Fruit fly (Drosophila melanogaster) whole organism, prepupa: ENCODE data around the gene AdamTS-A.

Experiments
- Blimp-1 ChIP-seq: fragments of 200-800 bp; sonication (Bioruptor generic); optimal IDR thresholded peaks from 3 replicates; lab custom pipeline; 2017; ENCODE audit warnings: missing biosample characterization, missing genetic modification characterization, mild to moderate bottlenecking, moderate library complexity, missing genetic modification reagents
- CG10669 ChIP-seq: fragments of 200-800 bp; sonication (Bioruptor generic); optimal IDR thresholded peaks from 3 replicates; lab custom pipeline; 2018; ENCODE audit warnings: missing biosample characterization, mild to moderate bottlenecking, missing genetic modification characterization, moderate library complexity
- CG11294 ChIP-seq: fragments of 200-800 bp; sonication (Bioruptor generic); IDR thresholded peaks from 2 replicates; pipeline ENCODE4 v1.3.6; 2022; ENCODE audit warnings: missing biosample characterization, missing genetic modification characterization
- CG11762 ChIP-seq: fragments of 200-800 bp; sonication (Bioruptor generic); optimal IDR thresholded peaks from 3 replicates; lab custom pipeline; 2016; ENCODE audit warnings: missing biosample characterization, missing genetic modification characterization; ENCODE audit not compliant: insufficient read depth
- CG15336 ChIP-seq: fragments of 200-800 bp; sonication (Bioruptor generic); IDR thresholded peaks from 2 replicates; pipeline ENCODE4 v1.3.6; 2022; ENCODE audit warnings: missing biosample characterization, missing genetic modification characterization
- CG1621 ChIP-seq: fragments of 200-800 bp; sonication (Bioruptor generic); optimal IDR thresholded peaks from 3 replicates; lab custom pipeline; 2018; ENCODE audit warnings: missing biosample characterization, mild to moderate bottlenecking, missing genetic modification characterization
- CG16779 ChIP-seq: fragments of 200-800 bp; sonication (Bioruptor generic); optimal IDR thresholded peaks from 3 replicates; lab custom pipeline; 2017; ENCODE audit warnings: missing biosample characterization, mild to moderate bottlenecking, missing genetic modification characterization
- CG3032 ChIP-seq: fragments of 200-800 bp; optimal IDR thresholded peaks from 2 replicates; lab custom pipeline; 2019; ENCODE audit warnings: missing biosample characterization, mild to moderate bottlenecking, missing genetic modification characterization, moderate library complexity
- CG31627 ChIP-seq: fragments of 200-800 bp; sonication (Bioruptor generic); optimal IDR thresholded peaks from 3 replicates; lab custom pipeline; 2016; ENCODE audit warnings: missing biosample characterization, missing genetic modification characterization
- CG3919 ChIP-seq: fragments of 200-800 bp; sonication (Bioruptor generic); optimal IDR thresholded peaks from 3 replicates; lab custom pipeline; 2016; ENCODE audit warnings: missing biosample characterization, missing genetic modification characterization
- CG4318 ChIP-seq: fragments of 200-800 bp; sonication (Bioruptor generic); optimal IDR thresholded peaks from 3 replicates; lab custom pipeline; 2017; ENCODE audit warnings: missing biosample characterization, mild to moderate bottlenecking, missing genetic modification characterization
- CG6163 ChIP-seq: fragments of 200-800 bp; sonication (Bioruptor generic); IDR thresholded peaks from 3 replicates; pipeline ENCODE4 v1.3.6; 2022; ENCODE audit warnings: missing biosample characterization, missing genetic modification characterization
- CG6276 ChIP-seq: fragments of 200-800 bp; sonication (Bioruptor generic); optimal IDR thresholded peaks from 2 replicates; lab custom pipeline; 2017; ENCODE audit warnings: missing biosample characterization, mild to moderate bottlenecking, missing genetic modification characterization
- CG6792 ChIP-seq: fragments of 200-800 bp; sonication (Bioruptor generic); optimal IDR thresholded peaks from 3 replicates; lab custom pipeline; 2016; ENCODE audit warnings: missing biosample characterization, missing genetic modification characterization
- CG6808 ChIP-seq: fragments of 200-800 bp; sonication (Bioruptor generic); optimal IDR thresholded peaks from 3 replicates; lab custom pipeline; 2017; ENCODE audit warnings: missing biosample characterization, missing genetic modification characterization, mild to moderate bottlenecking, moderate library complexity, missing genetic modification reagents
- CG6854 ChIP-seq: fragments of 200-800 bp; sonication (Bioruptor generic); optimal IDR thresholded peaks from 2 replicates; lab custom pipeline; 2017; ENCODE audit warnings: missing biosample characterization, mild to moderate bottlenecking, missing genetic modification characterization
- CG8119 ChIP-seq: fragments of 200-800 bp; sonication (Bioruptor generic); IDR thresholded peaks from 3 replicates; pipeline ENCODE4 v1.3.6; 2022; ENCODE audit warnings: missing biosample characterization, missing genetic modification characterization
- CG8319 ChIP-seq: fragments of 200-800 bp; sonication (Bioruptor generic); optimal IDR thresholded peaks from 3 replicates; lab custom pipeline; 2016; ENCODE audit warnings: missing biosample characterization, missing genetic modification characterization
- CG8632 ChIP-seq: fragments of 200-800 bp; sonication (Bioruptor generic); optimal IDR thresholded peaks from 3 replicates; lab custom pipeline; 2016; ENCODE audit warnings: missing biosample characterization, missing genetic modification characterization
- CG9139 ChIP-seq: fragments of 200-800 bp; sonication (Bioruptor generic); optimal IDR thresholded peaks from 3 replicates; lab custom pipeline; 2017; ENCODE audit warnings: missing biosample characterization, mild to moderate bottlenecking, missing genetic modification characterization
- Eip75B ChIP-seq: fragments of 200-800 bp; sonication (Bioruptor generic); optimal IDR thresholded peaks from 3 replicates; lab custom pipeline; 2016; ENCODE audit warnings: missing biosample characterization, missing genetic modification characterization
- Eip78C ChIP-seq: fragments of 200-800 bp; sonication (Bioruptor generic); peaks from one replicate; lab custom pipeline; 2016; ENCODE audit warnings: missing biosample characterization, missing genetic modification characterization
- Ets96B ChIP-seq: fragments of 200-800 bp; optimal IDR thresholded peaks from 2 replicates; lab custom pipeline; 2019; ENCODE audit warnings: missing biosample characterization, mild to moderate bottlenecking, missing genetic modification characterization, moderate library complexity
- Gug ChIP-seq: fragments of 200-800 bp; sonication (Bioruptor generic); IDR thresholded peaks from 2 replicates; pipeline ENCODE4 v1.3.6; 2022; ENCODE audit warnings: missing biosample characterization, missing genetic modification characterization
- Hr38 ChIP-seq: sonication (Bioruptor generic); optimal IDR thresholded peaks from 2 replicates; lab custom pipeline; 2016; ENCODE audit warnings: missing biosample characterization, missing genetic modification characterization
- Hr39 ChIP-seq: fragments of 200-800 bp; sonication (Bioruptor generic); optimal IDR thresholded peaks from 2 replicates; lab custom pipeline; 2016; ENCODE audit warnings: missing biosample characterization, missing genetic modification characterization
- Hr4 ChIP-seq: fragments of 200-800 bp; sonication (Bioruptor generic); optimal IDR thresholded peaks from 3 replicates; lab custom pipeline; 2016; ENCODE audit warnings: missing biosample characterization, missing genetic modification characterization
- Lpt ChIP-seq: fragments of 200-800 bp; sonication (Bioruptor generic); optimal IDR thresholded peaks from 3 replicates; lab custom pipeline; 2016; ENCODE audit warnings: missing biosample characterization, missing genetic modification characterization
- OdsH ChIP-seq: fragments of 200-800 bp; sonication (Bioruptor generic); optimal IDR thresholded peaks from 3 replicates; lab custom pipeline; 2016; ENCODE audit warnings: missing biosample characterization, missing genetic modification characterization
- Smox ChIP-seq: fragments of 200-800 bp; sonication (Bioruptor generic); optimal IDR thresholded peaks from 3 replicates; lab custom pipeline; 2016; ENCODE audit warnings: missing biosample characterization, missing genetic modification characterization
- Sox102F ChIP-seq: fragments of 200-800 bp; sonication (Bioruptor generic); optimal IDR thresholded peaks from 2 replicates; lab custom pipeline; 2016; ENCODE audit warnings: missing biosample characterization, mild to moderate bottlenecking, missing genetic modification characterization
- Sox14 ChIP-seq: fragments of 200-800 bp; sonication (Bioruptor generic); optimal IDR thresholded peaks from 3 replicates; lab custom pipeline; 2016; ENCODE audit warnings: missing biosample characterization, missing genetic modification characterization
- achi ChIP-seq: fragments of 200-800 bp; sonication (Bioruptor generic); optimal IDR thresholded peaks from 3 replicates; lab custom pipeline; 2016; ENCODE audit warnings: missing biosample characterization, missing genetic modification characterization
- acj6 ChIP-seq: fragments of 200-800 bp; sonication (Bioruptor generic); optimal IDR thresholded peaks from 3 replicates; lab custom pipeline; 2016; ENCODE audit warnings: missing biosample characterization, missing genetic modification characterization
- dsx ChIP-seq: fragments of 200-800 bp; optimal IDR thresholded peaks from 3 replicates; lab custom pipeline; 2019; ENCODE audit warnings: missing biosample characterization, mild to moderate bottlenecking, missing genetic modification characterization, moderate library complexity; ENCODE audit not compliant: poor library complexity, severe bottlenecking
- eg ChIP-seq: fragments of 200-800 bp; sonication (Bioruptor generic); IDR thresholded peaks from 3 replicates; pipeline ENCODE4 v1.3.6; 2022; ENCODE audit warnings: missing biosample characterization, missing genetic modification characterization
- esn ChIP-seq: fragments of 200-800 bp; sonication (Bioruptor generic); optimal IDR thresholded peaks from 2 replicates; lab custom pipeline; 2016; ENCODE audit warnings: missing biosample characterization, mild to moderate bottlenecking, missing genetic modification characterization, moderate library complexity
- fd85E ChIP-seq: fragments of 200-800 bp; sonication (Bioruptor generic); optimal IDR thresholded peaks from 3 replicates; lab custom pipeline; 2016; ENCODE audit warnings: missing biosample characterization, missing genetic modification characterization
- fkh ChIP-seq: fragments of 200-800 bp; sonication (Bioruptor generic); optimal IDR thresholded peaks from 3 replicates; lab custom pipeline; 2017; ENCODE audit warnings: missing biosample characterization, mild to moderate bottlenecking, missing genetic modification characterization, moderate library complexity
- salr ChIP-seq, 2 experiments: fragments of 200-800 bp; sonication (Bioruptor generic); optimal IDR thresholded peaks; 3 replicates each; lab custom pipeline; 2016 to 2018; ENCODE audit warnings: missing biosample characterization in 2 of 2, missing genetic modification characterization in 2 of 2, mild to moderate bottlenecking in 1 of 2
- spab ChIP-seq: fragments of 200-800 bp; sonication (Bioruptor generic); optimal IDR thresholded peaks from 2 replicates; lab custom pipeline; 2017; ENCODE audit warnings: missing biosample characterization, mild to moderate bottlenecking, missing genetic modification characterization, missing genetic modification reagents
- ss ChIP-seq, 2 experiments: fragments of 200-800 bp; sonication (Bioruptor generic); optimal IDR thresholded peaks; 2 replicates in 1 of 2; 3 replicates in 1 of 2; lab custom pipeline; 2017 to 2018; ENCODE audit warnings: mild to moderate bottlenecking in 2 of 2, missing biosample characterization in 2 of 2, missing genetic modification characterization in 2 of 2, moderate library complexity in 1 of 2
- svp ChIP-seq: fragments of 200-800 bp; sonication (Bioruptor generic); peaks from one replicate; lab custom pipeline; 2016; ENCODE audit warnings: missing biosample characterization, missing genetic modification characterization
- vri ChIP-seq: fragments of 200-800 bp; sonication (Bioruptor generic); optimal IDR thresholded peaks from 3 replicates; lab custom pipeline; 2016; ENCODE audit warnings: missing biosample characterization, mild to moderate bottlenecking, missing genetic modification characterization

Gene AdamTS-A

dm6 chr3R:15424187-15424586 lies 51.8 kb downstream of the AdamTS-A start:
- TF ChIP-seq OdsH (GFP tag; lab: Kevin White, UChicago) (no peak), dsx (GFP tag; lab: Kevin White, UChicago) (no peak)
- TF ChIP-seq, all 60 proteins: peak for 0

DNA sequence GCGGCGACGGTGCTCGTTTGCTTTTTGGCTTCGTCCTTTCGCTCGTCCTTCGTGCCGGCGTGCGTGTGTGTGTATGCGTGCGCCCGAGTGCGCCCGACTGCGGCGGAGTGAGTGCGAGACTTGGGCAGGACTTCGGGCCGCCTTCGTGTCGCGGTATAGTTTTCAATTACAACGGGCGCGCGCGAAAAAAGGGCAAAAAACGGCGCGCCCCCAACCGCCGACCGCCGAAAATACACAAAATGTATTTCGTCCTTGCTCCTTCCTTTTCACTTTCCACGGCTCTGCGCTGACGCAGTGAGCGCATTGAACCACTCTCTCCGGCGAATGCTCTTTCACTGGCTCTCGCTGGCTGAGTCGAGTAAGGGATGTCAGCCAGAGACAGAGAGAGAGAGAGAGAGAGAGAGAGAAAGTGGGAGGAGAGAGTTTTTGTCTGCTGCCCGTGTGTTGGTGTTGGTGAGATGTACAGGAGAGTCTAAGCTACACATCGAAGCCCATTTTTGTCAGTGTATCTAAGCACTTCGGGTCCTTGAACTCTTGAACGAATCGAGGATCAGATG lies 55.5 kb downstream of the AdamTS-A start:
- TF ChIP-seq Blimp-1 (GFP tag; lab: Kevin White, UChicago): peak; percentile 19
- TF ChIP-seq CG15336: no peak
- TF ChIP-seq Eip78C (GFP tag; lab: Kevin White, UChicago): peak; percentile 56
- TF ChIP-seq ss (GFP tag; optimal IDR thresholded peaks at IDR 0.05; lab: Kevin White, UChicago): peak; percentile 7 to 15
- 0 out of 3 replicates have a peak, but pooled peaks have one; percentile 28 for TF ChIP-seq eg (GFP tag; lab: Robert Waterston, UW)
- no peak for TF ChIP-seq salr (GFP tag; optimal IDR thresholded peaks at IDR 0.05; lab: Kevin White, UChicago)
- TF ChIP-seq vri: no peak
- TF ChIP-seq, all 60 proteins: peak for 4

dm6 chr3R:15418824-15419530 lies 57.0 kb downstream of the AdamTS-A start:
- no peak for TF ChIP-seq Hr38
- no peak for TF ChIP-seq CG9139 (GFP tag; lab: Kevin White, UChicago)
- peak; percentile 64 for TF ChIP-seq svp (GFP tag; lab: Kevin White, UChicago)
- no peak for TF ChIP-seq Lpt
- peak; percentile 33 for TF ChIP-seq CG6792
- peak; percentile 32 for TF ChIP-seq achi
- TF ChIP-seq acj6 (GFP tag; lab: Kevin White, UChicago): peak; percentile 48
- no peak for TF ChIP-seq CG8319 (GFP tag; lab: Kevin White, UChicago)
- TF ChIP-seq fd85E (GFP tag; lab: Kevin White, UChicago): no peak
- TF ChIP-seq CG8632: peak; percentile 43
- TF ChIP-seq Gug (GFP tag; lab: Robert Waterston, UW): no peak
- TF ChIP-seq dsx (GFP tag; lab: Kevin White, UChicago): no peak
- no peak for TF ChIP-seq CG1621 (tag; lab: Kevin White, UChicago)
- no peak for TF ChIP-seq Hr4 (GFP tag; lab: Kevin White, UChicago)
- TF ChIP-seq ss (GFP tag; optimal IDR thresholded peaks at IDR 0.05; lab: Kevin White, UChicago): peak in 1 of 2 experiments; percentile 45
- peak; percentile 49 for TF ChIP-seq CG3032 (tag; lab: Kevin White, UChicago)
- TF ChIP-seq Blimp-1 (GFP tag; lab: Kevin White, UChicago): no peak
- peak; percentile 45 for TF ChIP-seq esn (GFP tag; lab: Kevin White, UChicago)
- TF ChIP-seq CG3919 (GFP tag; lab: Kevin White, UChicago): peak; percentile 9
- TF ChIP-seq Eip75B: peak; percentile 11
- TF ChIP-seq Hr39 (GFP tag; lab: Kevin White, UChicago): no peak
- peak; percentile 1 for TF ChIP-seq Sox14
- TF ChIP-seq CG8119 (GFP tag; lab: Robert Waterston, UW): no peak
- TF ChIP-seq Sox102F (GFP tag; lab: Kevin White, UChicago): peak; percentile 4
- TF ChIP-seq CG31627 (GFP tag; lab: Kevin White, UChicago): peak; percentile 25
- peak; percentile 22 for TF ChIP-seq Ets96B (tag; lab: Kevin White, UChicago)
- no peak for TF ChIP-seq CG4318
- TF ChIP-seq CG11762 (GFP tag; lab: Kevin White, UChicago): no peak
- TF ChIP-seq eg (GFP tag; lab: Robert Waterston, UW): no peak
- no peak for TF ChIP-seq CG6808 (GFP tag; lab: Kevin White, UChicago)
- TF ChIP-seq CG6854 (GFP tag; lab: Kevin White, UChicago): no peak
- no peak for TF ChIP-seq CG11294 (GFP tag; lab: Robert Waterston, UW)
- TF ChIP-seq salr (GFP tag; optimal IDR thresholded peaks at IDR 0.05; lab: Kevin White, UChicago): peak in 1 of 2 experiments; percentile 24
- peak; percentile 10 for TF ChIP-seq vri
- no peak for TF ChIP-seq CG16779
- TF ChIP-seq CG6276 (GFP tag; lab: Kevin White, UChicago): no peak
- no peak for TF ChIP-seq fkh
- TF ChIP-seq CG6163 (GFP tag; lab: Robert Waterston, UW): no peak
- TF ChIP-seq OdsH (GFP tag; lab: Kevin White, UChicago): peak; percentile 39
- no peak for TF ChIP-seq CG10669 (GFP tag; lab: Kevin White, UChicago)
- peak; percentile 20 for TF ChIP-seq spab (GFP tag; lab: Kevin White, UChicago)
- TF ChIP-seq Smox: peak; percentile 43
